Fruit fly (Drosophila melanogaster): ENCODE results near the gene kuk.

The kuk gene

dm6 chr3R:17079859-17080255 is at the start of gene kuk, which contains the start of gene Keap1:
Gene kuk (plus strand): TSS chr3R:17080244.
Gene Keap1 (minus strand): TSS chr3R:17079945.
- TF ChIP-seq Sin3A (optimal IDR thresholded peaks at IDR 0.05) (no peak), ttk (optimal IDR thresholded peaks at IDR 0.05) (no peak), insv (optimal IDR thresholded peaks at IDR 0.05) (no peak), h (optimal IDR thresholded peaks at IDR 0.05) (no peak), psq (optimal IDR thresholded peaks at IDR 0.05) (no peak), Myc (optimal IDR thresholded peaks at IDR 0.05) (no peak)

dm6 chr3R:17031502-17031901 is 48.5 kb upstream of the kuk start, which contains the start of gene CG31268:
Gene CG31268 (plus strand): TSS chr3R:17031802.
- TF ChIP-seq psq (optimal IDR thresholded peaks at IDR 0.05) (no peak), insv (optimal IDR thresholded peaks at IDR 0.05) (no peak), Sin3A (optimal IDR thresholded peaks at IDR 0.05) (no peak), ttk (optimal IDR thresholded peaks at IDR 0.05) (no peak), Myc (optimal IDR thresholded peaks at IDR 0.05) (no peak)

dm6 chr3R:17035945-17036344 is 44.1 kb upstream of the kuk start, which contains the start of gene CG4009:
Gene CG4009 (minus strand): TSS chr3R:17036045.
- TF ChIP-seq insv (optimal IDR thresholded peaks at IDR 0.05) = no peak
- no peak for TF ChIP-seq h (optimal IDR thresholded peaks at IDR 0.05)
- no peak for TF ChIP-seq Myc (optimal IDR thresholded peaks at IDR 0.05)
- TF ChIP-seq Sin3A (optimal IDR thresholded peaks at IDR 0.05) = no peak
- TF ChIP-seq psq (optimal IDR thresholded peaks at IDR 0.05) = no peak
- TF ChIP-seq ttk (optimal IDR thresholded peaks at IDR 0.05) = no peak

- TF ChIP-seq Sin3A (optimal IDR thresholded peaks at IDR 0.05) = no peak
- TF ChIP-seq Myc (optimal IDR thresholded peaks at IDR 0.05) = no peak
- TF ChIP-seq psq (optimal IDR thresholded peaks at IDR 0.05) = no peak
- no peak for TF ChIP-seq h (optimal IDR thresholded peaks at IDR 0.05)
- no peak for TF ChIP-seq insv (optimal IDR thresholded peaks at IDR 0.05)
- TF ChIP-seq ttk (optimal IDR thresholded peaks at IDR 0.05) = no peak
Measured at dm6 chr3R:17039993-17040807, 39.8 kb upstream of the kuk start, which contains the start of the genes CG18213 and Trm7-32. Gene CG18213 (minus strand): TSS chr3R:17040203. Gene Trm7-32 (plus strand): TSS chr3R:17040682.

- TF ChIP-seq psq (optimal IDR thresholded peaks at IDR 0.05) (no peak), ttk (optimal IDR thresholded peaks at IDR 0.05) (no peak), Myc (optimal IDR thresholded peaks at IDR 0.05) (no peak), insv (optimal IDR thresholded peaks at IDR 0.05) (no peak), Sin3A (optimal IDR thresholded peaks at IDR 0.05) (no peak), h (optimal IDR thresholded peaks at IDR 0.05) (no peak)
Measured at dm6 chr3R:17042838-17043569, 37.0 kb upstream of the kuk start, which contains the start of the genes bdwf and Patr-1. Gene bdwf (minus strand): TSS chr3R:17043136. Gene Patr-1 (plus strand): TSS chr3R:17043564.

dm6 chr3R:17043570-17043923 is 36.5 kb upstream of the kuk start:
- TF ChIP-seq Sin3A (optimal IDR thresholded peaks at IDR 0.05) (no peak), h (optimal IDR thresholded peaks at IDR 0.05) (no peak), insv (optimal IDR thresholded peaks at IDR 0.05) (no peak), ttk (optimal IDR thresholded peaks at IDR 0.05) (no peak), psq (optimal IDR thresholded peaks at IDR 0.05) (no peak), Myc (optimal IDR thresholded peaks at IDR 0.05) (no peak)

- TF ChIP-seq Myc (optimal IDR thresholded peaks at IDR 0.05) = no peak
- TF ChIP-seq psq (optimal IDR thresholded peaks at IDR 0.05) = no peak
- TF ChIP-seq h (optimal IDR thresholded peaks at IDR 0.05) = no peak
- TF ChIP-seq insv (optimal IDR thresholded peaks at IDR 0.05) = no peak
- no peak for TF ChIP-seq ttk (optimal IDR thresholded peaks at IDR 0.05)
- no peak for TF ChIP-seq Sin3A (optimal IDR thresholded peaks at IDR 0.05)
Measured at dm6 chr3R:17048867-17049266, 31.2 kb upstream of the kuk start.

dm6 chr3R:17052465-17053149 is 27.4 kb upstream of the kuk start:
- TF ChIP-seq psq (optimal IDR thresholded peaks at IDR 0.05) (no peak), ttk (optimal IDR thresholded peaks at IDR 0.05) (no peak), h (optimal IDR thresholded peaks at IDR 0.05) (no peak), Myc (optimal IDR thresholded peaks at IDR 0.05) (no peak), insv (optimal IDR thresholded peaks at IDR 0.05) (no peak), Sin3A (optimal IDR thresholded peaks at IDR 0.05) (no peak)

dm6 chr3R:17053415-17054177 is 26.4 kb upstream of the kuk start, which contains the start of gene Dad:
Gene Dad (plus strand): TSS chr3R:17054007.
- TF ChIP-seq insv (optimal IDR thresholded peaks at IDR 0.05) (no peak), Myc (optimal IDR thresholded peaks at IDR 0.05) (no peak), ttk (optimal IDR thresholded peaks at IDR 0.05) (no peak), h (optimal IDR thresholded peaks at IDR 0.05) (no peak), Sin3A (optimal IDR thresholded peaks at IDR 0.05) (no peak), psq (optimal IDR thresholded peaks at IDR 0.05) (no peak)

dm6 chr3R:17054528-17054927 is 25.5 kb upstream of the kuk start:
- TF ChIP-seq Sin3A (optimal IDR thresholded peaks at IDR 0.05) = no peak
- no peak for TF ChIP-seq psq (optimal IDR thresholded peaks at IDR 0.05)
- no peak for TF ChIP-seq insv (optimal IDR thresholded peaks at IDR 0.05)
- no peak for TF ChIP-seq ttk (optimal IDR thresholded peaks at IDR 0.05)
- TF ChIP-seq Myc (optimal IDR thresholded peaks at IDR 0.05) = no peak
- TF ChIP-seq h (optimal IDR thresholded peaks at IDR 0.05) = no peak

All from Kc167 (cell line).